Worm (Caenorhabditis elegans) whole organism, L3 larva: ENCODE results near the gene Y39A1A.27.

Source experiments
- R02D3.7 ChIP-seq: fragments of 150-350 bp; optimal IDR thresholded peaks from 2 replicates; lab custom pipeline; 2014; ENCODE audit warnings: missing biosample characterization, missing genetic modification characterization
- ZK546.5 ChIP-seq: sonication (generic microtip); optimal IDR thresholded peaks from 2 replicates; lab custom pipeline; 2017; ENCODE audit warnings: missing biosample characterization, missing genetic modification characterization
- ama-1 ChIP-seq: fragments of 150-350 bp; optimal IDR thresholded peaks from 2 replicates; lab custom pipeline; 2018
- ceh-28 ChIP-seq: fragments of 150-350 bp; optimal IDR thresholded peaks from 2 replicates; lab custom pipeline; 2014; ENCODE audit warnings: missing biosample characterization, missing genetic modification reagents, missing genetic modification characterization
- ceh-82 ChIP-seq: fragments of 150-350 bp; optimal IDR thresholded peaks from 2 replicates; lab custom pipeline; 2014; ENCODE audit warnings: missing biosample characterization, missing genetic modification characterization
- egl-27 ChIP-seq: sonication (generic microtip); optimal IDR thresholded peaks from 4 replicates; lab custom pipeline; 2017; ENCODE audit warnings: missing biosample characterization, missing genetic modification reagents, missing genetic modification characterization
- egl-5 ChIP-seq: fragments of 150-350 bp; optimal IDR thresholded peaks from 2 replicates; lab custom pipeline; 2017; ENCODE audit warnings: missing biosample characterization, missing genetic modification reagents, missing genetic modification characterization, inconsistent platforms
- elt-1 ChIP-seq: fragments of 150-350 bp; optimal IDR thresholded peaks from 2 replicates; lab custom pipeline; 2014; ENCODE audit warnings: missing biosample characterization, missing genetic modification characterization
- elt-2 ChIP-seq: sonication (generic microtip); optimal IDR thresholded peaks from 2 replicates; lab custom pipeline; 2016; ENCODE audit warnings: missing genetic modification reagents, mild to moderate bottlenecking, missing genetic modification characterization, missing compliant biosample characterization
- eor-1 ChIP-seq, 2 experiments: fragments of 150-350 bp; optimal IDR thresholded peaks; 2 replicates each; lab custom pipeline; 2014 to 2018; ENCODE audit warnings: missing biosample characterization in 2 of 2, missing genetic modification characterization in 2 of 2
- fkh-2 ChIP-seq: fragments of 150-350 bp; optimal IDR thresholded peaks from 2 replicates; lab custom pipeline; 2014; ENCODE audit warnings: missing biosample characterization, missing genetic modification reagents, missing genetic modification characterization
- hmg-11 ChIP-seq: sonication (generic microtip); optimal IDR thresholded peaks from 2 replicates; lab custom pipeline; 2016; ENCODE audit warnings: missing genetic modification characterization, missing compliant biosample characterization
- lin-15B ChIP-seq: fragments of 150-350 bp; optimal IDR thresholded peaks from 2 replicates; lab custom pipeline; 2014; ENCODE audit warnings: missing biosample characterization, missing genetic modification characterization
- lin-39 ChIP-seq: fragments of 150-350 bp; optimal IDR thresholded peaks from 2 replicates; lab custom pipeline; 2018; ENCODE audit warnings: missing biosample characterization, missing genetic modification reagents, missing genetic modification characterization
- lsy-12 ChIP-seq: sonication (generic microtip); optimal IDR thresholded peaks from 2 replicates; lab custom pipeline; 2016; ENCODE audit warnings: mild to moderate bottlenecking, missing genetic modification characterization, missing compliant biosample characterization
- mdl-1 ChIP-seq: fragments of 150-350 bp; optimal IDR thresholded peaks from 2 replicates; lab custom pipeline; 2014; ENCODE audit warnings: missing biosample characterization, missing genetic modification characterization
- mml-1 ChIP-seq: fragments of 150-350 bp; sonication (generic microtip); optimal IDR thresholded peaks from 3 replicates; lab custom pipeline; 2014; ENCODE audit warnings: missing biosample characterization, missing genetic modification characterization
- nfya-1 ChIP-seq: sonication (generic microtip); optimal IDR thresholded peaks from 2 replicates; lab custom pipeline; 2017; ENCODE audit warnings: missing genetic modification characterization, mild to moderate bottlenecking, missing compliant biosample characterization, antibody characterized with exemption, moderate library complexity; ENCODE audit not compliant: insufficient read depth
- nhr-23 ChIP-seq: fragments of 150-350 bp; optimal IDR thresholded peaks from 2 replicates; lab custom pipeline; 2014; ENCODE audit warnings: missing biosample characterization, missing genetic modification reagents, missing genetic modification characterization
- nhr-237 ChIP-seq: fragments of 150-350 bp; optimal IDR thresholded peaks from 2 replicates; lab custom pipeline; 2014; ENCODE audit warnings: missing biosample characterization, missing genetic modification characterization
- nhr-25 ChIP-seq: sonication (generic microtip); optimal IDR thresholded peaks from 2 replicates; lab custom pipeline; 2017; ENCODE audit warnings: missing biosample characterization, missing genetic modification characterization
- nhr-28 ChIP-seq: fragments of 150-350 bp; optimal IDR thresholded peaks from 2 replicates; lab custom pipeline; 2014; ENCODE audit warnings: missing biosample characterization, missing genetic modification characterization
- nhr-43 ChIP-seq: sonication (generic microtip); optimal IDR thresholded peaks from 2 replicates; lab custom pipeline; 2016; ENCODE audit warnings: mild to moderate bottlenecking, missing genetic modification characterization, missing compliant biosample characterization; ENCODE audit not compliant: poor library complexity, severe bottlenecking
- pha-4 ChIP-seq: fragments of 150-350 bp; optimal IDR thresholded peaks from 2 replicates; lab custom pipeline; 2014; ENCODE audit warnings: missing biosample characterization, missing genetic modification reagents, missing genetic modification characterization
- pqm-1 ChIP-seq: fragments of 150-350 bp; optimal IDR thresholded peaks from 2 replicates; lab custom pipeline; 2017; ENCODE audit warnings: missing biosample characterization, missing genetic modification characterization, inconsistent platforms
- tbx-2 ChIP-seq: sonication (generic microtip); optimal IDR thresholded peaks from 2 replicates; lab custom pipeline; 2016; ENCODE audit warnings: mild to moderate bottlenecking, missing genetic modification characterization, missing compliant biosample characterization
- unc-39 ChIP-seq: sonication (generic microtip); optimal IDR thresholded peaks from 4 replicates; lab custom pipeline; 2017; ENCODE audit warnings: missing biosample characterization, missing genetic modification characterization
- zag-1 ChIP-seq: fragments of 150-350 bp; optimal IDR thresholded peaks from 2 replicates; lab custom pipeline; 2014; ENCODE audit warnings: missing biosample characterization, missing genetic modification characterization
- ztf-11 ChIP-seq: fragments of 150-350 bp; optimal IDR thresholded peaks from 2 replicates; lab custom pipeline; 2014; ENCODE audit warnings: missing biosample characterization, missing genetic modification characterization
- ztf-4 ChIP-seq: fragments of 150-350 bp; optimal IDR thresholded peaks from 2 replicates; lab custom pipeline; 2014; ENCODE audit warnings: missing biosample characterization, missing genetic modification characterization

The Y39A1A.27 gene

ce11 chrIII:10651634-10652033 is 12.9 kb downstream of the Y39A1A.27 start (continued):
- TF ChIP-seq nhr-28 (tag; lab: Kevin White, UChicago) (no peak), ceh-28 (tag; lab: Kevin White, UChicago) (peak; percentile 78), R02D3.7 (tag; lab: Kevin White, UChicago) (no peak)

ce11 chrIII:10652833-10653232 is 14.1 kb downstream of the Y39A1A.27 start:
- TF ChIP-seq tbx-2 (tag; lab: Kevin White, UChicago): no peak
- no peak for TF ChIP-seq lsy-12 (tag; lab: Kevin White, UChicago)
- TF ChIP-seq nhr-25 (tag; lab: Kevin White, UChicago): no peak
- TF ChIP-seq nhr-28 (tag; lab: Kevin White, UChicago): no peak
- no peak for TF ChIP-seq mml-1 (tag; lab: Kevin White, UChicago)
- TF ChIP-seq nhr-237 (tag; lab: Kevin White, UChicago): no peak

- TF ChIP-seq egl-5 (no peak), lin-15B (tag; lab: Kevin White, UChicago) (peak; percentile 13)
- TF ChIP-seq, all 47 proteins: peak for 1
These were observed 14.7 kb downstream of the Y39A1A.27 start for ce11 chrIII:10653479-10653878.

- no peak for TF ChIP-seq mdl-1 (tag; lab: Kevin White, UChicago)
- no peak for TF ChIP-seq elt-2 (tag; lab: Kevin White, UChicago)
- no peak for TF ChIP-seq pha-4
- no peak for TF ChIP-seq fkh-2 (tag; lab: Kevin White, UChicago)
- no peak for TF ChIP-seq unc-39 (tag; lab: Kevin White, UChicago)
- no peak for TF ChIP-seq nhr-237 (tag; lab: Kevin White, UChicago)
- no peak for TF ChIP-seq ztf-11 (tag; lab: Kevin White, UChicago)
- TF ChIP-seq ZK546.5 (tag; lab: Kevin White, UChicago): no peak
- no peak for TF ChIP-seq ztf-4 (tag; lab: Kevin White, UChicago)
- TF ChIP-seq nhr-43 (tag; lab: Kevin White, UChicago): no peak
These were observed 15.9 kb downstream of the Y39A1A.27 start, which contains the start of gene cnt-2 for ce11 chrIII:10654718-10655117. TSS of gene cnt-2 (plus strand) at chrIII:10655018.

- TF ChIP-seq elt-2 (tag; lab: Kevin White, UChicago) (peak; percentile 60), pha-4 (peak; percentile 17), nfya-1 (tag; lab: Kevin White, UChicago) (no peak)
These were observed 17.3 kb downstream of the Y39A1A.27 start for ce11 chrIII:10656069-10656468.

- TF ChIP-seq pqm-1: no peak
- TF ChIP-seq hmg-11: peak; percentile 10
- TF ChIP-seq lin-39 (tag; lab: Kevin White, UChicago): no peak
- no peak for TF ChIP-seq nhr-25 (tag; lab: Kevin White, UChicago)
- TF ChIP-seq eor-1 (tag; optimal IDR thresholded peaks at IDR 0.05; lab: Kevin White, UChicago): no peak
- TF ChIP-seq nhr-237 (tag; lab: Kevin White, UChicago): no peak
- no peak for TF ChIP-seq tbx-2 (tag; lab: Kevin White, UChicago)
These were observed 18.9 kb downstream of the Y39A1A.27 start for ce11 chrIII:10657661-10658060.

- TF ChIP-seq nfya-1 (tag; lab: Kevin White, UChicago) (peak; percentile 99), zag-1 (tag; lab: Kevin White, UChicago) (no peak)
These were observed 19.6 kb downstream of the Y39A1A.27 start for ce11 chrIII:10658394-10658793.

ce11 chrIII:10661292-10661691 is 22.5 kb downstream of the Y39A1A.27 start:
- no peak for TF ChIP-seq ceh-82 (tag; lab: Kevin White, UChicago)
- no peak for TF ChIP-seq elt-1
- TF ChIP-seq nhr-25 (tag; lab: Kevin White, UChicago): peak; percentile 57
- no peak for TF ChIP-seq egl-27 (tag; lab: Kevin White, UChicago)
- TF ChIP-seq lin-39 (tag; lab: Kevin White, UChicago): peak; percentile 37
- no peak for TF ChIP-seq fkh-2 (tag; lab: Kevin White, UChicago)
- no peak for TF ChIP-seq ama-1 (lab: Kevin White, UChicago)
- TF ChIP-seq nhr-23 (tag; lab: Kevin White, UChicago): peak; percentile 8
- TF ChIP-seq ztf-11 (tag; lab: Kevin White, UChicago): no peak
